Fruit fly (Drosophila melanogaster): Measurements from ENCODE around the gene CG10631.

dm6 chr2L:19764581-19765136 lies 8.0 kb upstream of the CG10631 start:
- TF ChIP-seq CG12769 (tag; optimal IDR thresholded peaks at IDR 0.05) (peak; percentile 17), CG12104 (GFP tag; optimal IDR thresholded peaks at IDR 0.05) (no peak), GATAe (GFP tag; conservative IDR thresholded peaks at IDR 0.05) (no peak), Hsf (GFP tag; optimal IDR thresholded peaks at IDR 0.05) (no peak), pnt (GFP tag; optimal IDR thresholded peaks at IDR 0.05) (no peak), CG6683 (GFP tag; optimal IDR thresholded peaks at IDR 0.05) (no peak)
